Worm (Caenorhabditis elegans) whole organism, L4/young adult: ENCODE results near the gene srm-6.
"Not testable (repeated sequence)": the region's sequence is repeated elsewhere in the genome, so short reads cannot be mapped to it uniquely, and the experiment has no call there.

Experiments used
- W03F9.2 ChIP-seq: fragments of 150-350 bp; optimal IDR thresholded peaks from 2 replicates; lab custom pipeline; 2014; ENCODE audit warnings: missing biosample characterization, missing genetic modification characterization
- dao-5 ChIP-seq: sonication (generic microtip); optimal IDR thresholded peaks from 2 replicates; lab custom pipeline; 2016; ENCODE audit warnings: missing genotype, missing genetic modification characterization, moderate library complexity, missing compliant biosample characterization
- him-1 ChIP-seq: sonication (generic microtip); optimal IDR thresholded peaks from 2 replicates; lab custom pipeline; 2016; ENCODE audit warnings: missing genotype, missing genetic modification reagents, missing genetic modification characterization, missing compliant biosample characterization

srm-6 gene

DNA sequence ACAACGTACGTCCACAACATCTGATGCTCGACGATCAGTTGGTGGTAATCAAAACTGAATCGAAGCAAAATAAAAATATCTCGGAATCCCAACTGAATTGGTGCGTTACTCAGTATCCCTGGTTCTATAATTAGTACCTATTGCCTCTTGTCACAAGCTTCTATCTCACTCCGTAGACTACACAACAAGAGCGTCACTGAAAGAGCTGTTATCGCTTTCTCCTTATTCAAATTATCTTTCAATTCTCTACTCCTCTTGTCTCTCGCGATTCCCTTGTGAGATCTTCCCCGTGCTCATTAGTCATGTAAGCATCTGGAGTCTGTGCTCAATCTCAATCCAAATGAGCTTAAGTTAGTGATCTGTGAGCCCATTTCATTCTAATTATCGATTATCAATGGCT is at the start of gene srm-6:
TSS of gene srm-6 (plus strand) at position 301 of the 400 bp plus-strand sequence.
- TF ChIP-seq dao-5 (tag; lab: Kevin White, UChicago) (no peak), him-1 (no peak), W03F9.2 (tag; lab: Kevin White, UChicago) (no peak)

DNA sequence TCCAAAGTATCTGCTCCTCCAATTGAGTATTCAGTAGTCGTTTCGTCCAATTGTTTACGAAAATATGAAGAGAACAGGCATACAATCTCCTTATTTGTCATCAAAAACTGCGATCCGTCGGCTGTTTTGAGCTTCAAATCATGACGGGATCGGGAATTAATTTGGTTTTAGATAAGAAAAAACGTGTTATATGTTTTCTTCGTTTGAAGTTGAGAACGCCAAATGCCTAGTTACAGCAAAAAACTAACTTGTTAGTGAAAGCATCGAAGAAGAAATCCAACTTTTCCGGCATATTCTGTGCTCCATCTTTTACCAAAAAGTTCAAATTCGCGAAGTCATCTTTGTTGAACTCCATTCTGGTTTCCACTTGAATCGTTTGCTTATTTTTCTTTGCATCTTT is 47.4 kb upstream of the srm-6 start, which contains the start of gene F14D7.1:
TSS of gene F14D7.1 (minus strand) at position 101 of the 400 bp plus-strand sequence.
- TF ChIP-seq dao-5 (tag; lab: Kevin White, UChicago) (no peak), him-1 (no peak), W03F9.2 (tag; lab: Kevin White, UChicago) (no peak)

DNA sequence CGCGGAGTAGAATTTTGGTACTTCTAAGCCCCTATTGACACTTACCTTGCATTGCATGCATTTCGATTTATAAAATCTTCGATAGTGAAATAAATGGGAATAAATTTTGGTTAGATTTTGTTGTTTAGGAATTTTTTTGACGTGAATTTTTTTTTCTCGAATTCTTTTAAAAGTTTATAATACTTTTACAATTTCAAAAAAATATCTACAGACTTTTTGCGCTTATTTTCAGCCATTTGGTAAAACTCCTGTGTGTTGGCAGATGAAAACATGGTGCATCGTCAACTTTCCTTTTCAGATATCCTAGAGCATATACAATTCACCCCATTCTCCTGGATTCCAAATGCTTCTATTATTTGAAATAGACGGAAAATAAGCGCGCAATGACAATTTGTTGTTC is 46.1 kb upstream of the srm-6 start, which contains the start of gene F14D7.18:
TSS of gene F14D7.18 (minus strand) at position 101 of the 400 bp plus-strand sequence.
- TF ChIP-seq W03F9.2 (tag; lab: Kevin White, UChicago) (no peak), dao-5 (tag; lab: Kevin White, UChicago) (no peak), him-1 (no peak)

DNA sequence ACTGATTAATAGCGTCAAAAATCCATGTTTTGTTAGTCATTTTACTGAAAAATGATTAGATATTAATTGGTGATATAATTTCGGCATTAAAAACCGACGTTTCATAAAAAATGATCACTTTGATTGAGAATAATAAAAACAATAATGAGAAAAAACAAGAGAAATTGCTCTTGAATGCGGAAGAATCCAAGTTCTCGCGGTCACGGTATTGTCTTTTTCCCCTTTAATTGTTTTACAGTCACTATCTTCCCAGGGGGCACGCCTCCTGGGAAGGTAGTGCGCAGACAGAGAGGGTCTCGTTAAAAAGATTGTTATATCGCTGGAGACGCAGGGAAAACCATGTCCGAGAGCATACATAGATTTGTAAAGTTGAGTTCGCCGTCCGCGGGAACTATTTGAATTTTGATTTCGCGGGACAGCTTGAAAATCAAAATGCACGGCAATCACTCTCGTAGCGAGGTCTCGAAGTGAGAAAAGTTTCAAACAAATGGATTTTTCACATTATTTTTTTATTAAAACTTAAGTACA is 43.0 kb upstream of the srm-6 start, which contains the start of gene F14D7.2:
TSS of gene F14D7.2 (minus strand) at position 51 of the 528 bp plus-strand sequence.
- TF ChIP-seq him-1 (no peak), dao-5 (tag; lab: Kevin White, UChicago) (no peak), W03F9.2 (tag; lab: Kevin White, UChicago) (no peak)

DNA sequence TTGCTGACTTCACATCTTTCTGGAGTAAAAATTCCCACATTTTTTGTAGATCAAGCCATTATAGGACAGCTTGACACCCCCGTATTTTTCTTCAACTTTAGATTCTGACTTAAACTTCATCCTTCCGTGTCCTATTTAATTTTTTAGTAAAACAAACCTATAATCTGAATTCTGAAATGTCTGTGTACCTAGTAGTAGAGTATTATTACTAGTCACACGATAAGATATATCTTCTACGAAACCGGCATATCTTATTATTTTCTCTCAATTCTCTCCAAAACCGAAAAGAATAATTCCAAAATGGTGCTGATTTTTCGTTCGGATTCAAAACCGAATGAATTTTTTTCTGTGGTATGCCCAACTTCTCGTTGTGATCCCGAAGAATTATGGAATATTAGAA is 42.4 kb upstream of the srm-6 start, which contains the start of gene F14D7.9:
TSS of gene F14D7.9 (plus strand) at position 301 of the 400 bp plus-strand sequence.
- no peak for TF ChIP-seq W03F9.2 (tag; lab: Kevin White, UChicago)
- TF ChIP-seq him-1: no peak
- no peak for TF ChIP-seq dao-5 (tag; lab: Kevin White, UChicago)

DNA sequence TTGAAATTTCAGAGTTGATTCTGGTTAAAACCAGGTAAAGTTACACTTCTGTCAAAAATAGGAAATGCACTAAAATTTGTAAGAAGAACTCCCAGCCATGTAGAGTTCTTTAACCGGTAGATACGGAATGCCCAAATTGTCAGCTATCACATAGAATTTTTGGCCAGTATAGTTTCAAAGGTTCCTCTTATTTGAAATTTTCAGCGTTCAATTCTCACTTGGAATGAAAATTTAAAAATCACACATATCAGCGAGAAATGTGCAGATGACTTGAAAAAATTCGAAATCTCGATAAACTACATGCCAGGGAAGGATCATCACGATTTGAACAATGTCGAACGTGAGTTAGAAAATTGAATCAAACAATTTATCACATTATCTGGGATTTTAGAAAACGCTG is 40.3 kb upstream of the srm-6 start, which contains the start of gene F14D7.3:
TSS of gene F14D7.3 (plus strand) at position 301 of the 400 bp plus-strand sequence.
- no peak for TF ChIP-seq him-1
- TF ChIP-seq dao-5 (tag; lab: Kevin White, UChicago): no peak
- TF ChIP-seq W03F9.2 (tag; lab: Kevin White, UChicago): no peak

DNA sequence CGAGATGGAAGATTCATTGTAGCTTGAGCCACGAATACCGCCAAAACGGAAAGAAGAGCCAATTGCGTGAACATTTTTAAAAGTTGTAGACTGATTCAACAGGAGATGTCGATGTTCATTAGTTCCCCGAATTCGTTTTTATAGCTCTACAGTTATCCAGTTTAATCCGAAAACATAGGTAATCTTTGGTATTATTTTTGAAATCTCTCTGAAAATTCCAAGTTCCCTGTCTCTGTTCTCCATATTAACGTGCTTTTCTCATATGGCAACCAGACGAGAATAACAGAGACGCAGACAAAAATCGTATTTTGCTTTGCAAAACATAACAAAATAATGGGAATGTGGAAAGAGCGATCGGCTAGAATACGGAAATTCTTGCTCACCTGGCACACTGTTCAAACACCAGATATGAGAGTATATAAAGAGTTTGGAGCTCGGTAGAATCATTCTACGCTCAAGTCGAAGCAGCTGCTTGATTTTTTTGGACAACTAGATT is 37.1 kb upstream of the srm-6 start, which contains the start of the genes spig-3 and F14D7.12:
TSS of gene spig-3 (minus strand) at position 101 of the 496 bp plus-strand sequence.
TSS of gene F14D7.12 (plus strand) at position 446 of the 496 bp plus-strand sequence.
- TF ChIP-seq W03F9.2 (tag; lab: Kevin White, UChicago): no peak
- TF ChIP-seq him-1: no peak
- TF ChIP-seq dao-5 (tag; lab: Kevin White, UChicago): no peak

DNA sequence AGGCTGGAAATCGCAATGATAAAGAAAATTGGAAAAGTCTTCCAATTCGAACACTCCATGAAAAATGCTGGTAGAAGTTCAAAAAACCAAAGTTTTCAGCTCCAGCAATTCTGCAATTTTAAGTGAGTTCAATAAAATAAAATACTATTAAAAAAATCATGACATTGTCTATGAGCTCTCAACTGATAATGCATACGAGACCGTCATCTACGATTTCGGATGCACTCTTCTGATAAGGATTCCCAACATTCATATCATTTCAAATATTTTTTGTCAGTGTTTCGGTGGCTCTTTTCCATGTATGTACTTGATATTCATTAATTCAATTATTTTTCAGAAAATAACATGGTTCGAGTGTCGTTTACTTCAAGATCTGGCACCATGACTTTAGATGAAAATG is 35.7 kb upstream of the srm-6 start, which contains the start of gene F14D7.6:
TSS of gene F14D7.6 (plus strand) at position 338 of the 400 bp plus-strand sequence.
- TF ChIP-seq dao-5 (tag; lab: Kevin White, UChicago): no peak
- TF ChIP-seq him-1: no peak
- no peak for TF ChIP-seq W03F9.2 (tag; lab: Kevin White, UChicago)

DNA sequence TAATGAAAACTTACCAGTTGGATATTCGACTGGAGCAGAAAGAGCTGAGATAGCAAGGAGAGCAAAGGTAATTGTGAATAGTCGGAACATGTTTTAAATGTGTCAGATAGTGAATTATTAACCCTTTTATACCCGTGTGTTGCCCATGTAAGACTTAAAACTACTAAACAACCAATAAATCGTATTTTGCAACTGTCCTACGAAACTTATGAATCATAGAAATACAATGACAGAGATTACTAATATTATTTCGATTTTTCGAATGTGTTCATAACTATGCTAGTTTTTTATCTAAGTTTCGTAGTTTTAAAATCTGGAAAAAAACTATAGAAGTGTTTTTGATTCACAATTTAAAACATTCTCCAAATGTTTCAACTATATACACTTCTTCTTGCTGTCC is 30.0 kb upstream of the srm-6 start, which contains the start of gene spig-4:
TSS of gene spig-4 (minus strand) at position 101 of the 400 bp plus-strand sequence.
- not testable (repeated sequence) for TF ChIP-seq dao-5 (tag; lab: Kevin White, UChicago); him-1; W03F9.2 (tag; lab: Kevin White, UChicago)

DNA sequence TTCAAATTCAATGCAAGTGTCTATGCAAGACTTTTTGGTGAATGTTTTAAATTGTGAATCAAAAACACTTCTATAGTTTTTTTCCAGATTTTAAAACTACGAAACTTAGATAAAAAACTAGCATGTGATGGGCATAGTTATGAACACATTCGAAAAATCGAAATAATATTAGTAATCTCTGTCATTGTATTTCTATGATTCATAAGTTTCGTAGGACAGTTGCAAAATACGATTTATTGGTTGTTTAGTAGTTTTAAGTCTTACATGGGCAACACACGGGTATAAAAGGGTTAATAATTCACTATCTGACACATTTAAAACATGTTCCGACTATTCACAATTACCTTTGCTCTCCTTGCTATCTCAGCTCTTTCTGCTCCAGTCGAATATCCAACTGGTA is 28.6 kb upstream of the srm-6 start, which contains the start of gene spig-5:
TSS of gene spig-5 (plus strand) at position 301 of the 400 bp plus-strand sequence.
- not testable (repeated sequence) for TF ChIP-seq W03F9.2 (tag; lab: Kevin White, UChicago); dao-5 (tag; lab: Kevin White, UChicago); him-1

DNA sequence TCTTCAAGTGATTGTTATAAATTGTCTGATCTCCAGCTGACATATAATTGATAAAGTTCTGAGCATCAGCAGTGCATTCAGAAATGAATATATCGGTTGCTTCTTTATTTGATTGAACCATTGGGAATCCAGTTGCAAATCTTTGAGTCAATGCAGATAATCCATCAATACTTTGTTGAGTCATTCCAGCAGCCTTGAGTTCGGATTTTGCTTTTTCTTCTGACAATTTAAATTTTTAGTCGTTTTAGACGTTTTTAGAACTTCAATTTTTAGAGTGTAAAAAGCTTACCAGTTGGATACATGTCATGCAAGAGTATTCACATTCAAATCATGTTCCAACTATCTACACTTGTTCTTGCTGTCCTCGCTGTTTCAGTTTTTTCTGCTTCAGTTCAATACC is 27.1 kb upstream of the srm-6 start, which contains the start of gene F14D7.14:
TSS of gene F14D7.14 (plus strand) at position 301 of the 400 bp plus-strand sequence.
- TF ChIP-seq him-1; dao-5 (tag; lab: Kevin White, UChicago); W03F9.2 (tag; lab: Kevin White, UChicago): not testable (repeated sequence)

DNA sequence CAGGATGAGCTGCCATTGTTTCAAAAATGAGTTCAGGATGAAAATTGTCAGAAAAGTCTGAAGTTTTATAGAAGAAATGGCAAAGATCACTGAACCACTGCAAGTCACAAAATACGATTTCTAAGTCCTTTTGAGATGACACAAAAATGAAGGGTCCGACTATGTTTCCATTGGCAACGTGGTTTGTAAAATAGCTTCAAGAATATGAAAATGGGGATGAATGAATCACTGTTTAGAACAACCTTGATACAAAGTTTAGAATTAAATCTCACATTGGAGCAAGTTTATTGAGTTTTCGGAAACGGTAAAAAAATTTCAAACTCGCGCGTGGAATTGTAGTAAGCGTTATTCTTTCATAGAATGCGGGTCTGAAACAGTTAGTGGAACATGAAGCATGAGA is 25.6 kb upstream of the srm-6 start, which contains the start of gene ddn-3:
TSS of gene ddn-3 (minus strand) at position 101 of the 400 bp plus-strand sequence.
- no peak for TF ChIP-seq dao-5 (tag; lab: Kevin White, UChicago)
- TF ChIP-seq him-1: no peak
- no peak for TF ChIP-seq W03F9.2 (tag; lab: Kevin White, UChicago)

DNA sequence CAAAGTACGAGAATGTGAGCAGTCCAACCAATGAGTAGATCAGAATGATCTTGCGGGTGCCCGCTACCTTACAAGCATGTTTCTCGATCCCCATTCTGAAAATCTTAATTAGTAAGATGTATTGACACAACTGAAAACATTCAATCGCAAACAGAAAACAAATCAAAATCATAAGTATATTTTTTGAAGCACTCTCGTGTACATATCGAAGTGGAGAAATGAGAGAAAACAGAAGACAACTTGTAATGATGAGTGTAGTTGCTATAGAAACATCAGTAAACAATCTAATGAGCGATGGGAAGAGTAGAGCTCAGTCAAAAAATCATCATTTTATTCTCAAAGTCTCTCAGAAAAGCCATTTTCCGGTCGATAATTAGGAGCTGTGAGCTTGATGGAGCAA is 24.1 kb upstream of the srm-6 start, which contains the start of gene F14D7.8:
TSS of gene F14D7.8 (minus strand) at position 101 of the 400 bp plus-strand sequence.
- TF ChIP-seq W03F9.2 (tag; lab: Kevin White, UChicago): no peak
- TF ChIP-seq dao-5 (tag; lab: Kevin White, UChicago): no peak
- no peak for TF ChIP-seq him-1

DNA sequence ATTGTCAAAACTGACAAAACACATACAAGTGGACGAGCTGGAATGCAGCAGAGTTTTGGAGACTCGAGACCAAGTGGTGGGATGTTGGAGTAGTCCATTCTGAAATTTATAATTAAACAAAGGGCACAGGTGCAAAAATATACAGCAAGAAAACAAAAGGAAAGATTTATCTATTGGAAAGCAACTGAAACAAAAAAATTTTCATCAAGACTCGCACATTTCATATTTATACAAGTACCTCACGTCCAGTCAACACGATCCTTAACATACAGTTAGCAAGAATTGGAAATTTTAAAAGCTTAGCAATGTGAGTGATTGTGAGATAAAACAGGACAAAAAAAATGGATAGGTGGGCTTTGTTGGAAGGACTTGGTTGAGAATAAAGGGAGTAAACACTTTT is 22.5 kb upstream of the srm-6 start, which contains the start of gene F47B8.1:
TSS of gene F47B8.1 (minus strand) at position 101 of the 400 bp plus-strand sequence.
- TF ChIP-seq dao-5 (tag; lab: Kevin White, UChicago) (no peak), W03F9.2 (tag; lab: Kevin White, UChicago) (no peak)
